Fruit fly (Drosophila melanogaster): ENCODE results near the gene Pomp.

DNA sequence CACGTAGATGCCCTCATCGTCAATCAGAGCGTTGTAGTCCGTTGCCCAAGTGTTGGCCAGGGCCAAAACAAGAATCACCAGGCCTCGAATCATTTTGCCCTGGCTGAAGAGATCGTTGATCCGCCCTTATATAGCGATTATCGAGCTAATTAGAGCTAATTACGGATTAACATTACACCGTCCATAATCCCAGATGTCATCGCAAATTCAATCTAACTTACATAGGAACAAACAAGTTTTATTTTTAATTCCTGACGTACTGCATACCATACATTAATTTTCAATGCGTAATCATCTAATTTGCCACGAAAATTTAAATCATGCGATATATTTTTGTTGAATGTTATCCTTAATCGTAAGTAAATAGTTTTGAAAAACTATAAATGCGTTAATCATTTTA is 29.7 kb downstream of the Pomp start, which contains the start of gene CheB38b:
- TF ChIP-seq corto (GFP tag; optimal IDR thresholded peaks at IDR 0.05) (no peak), Asciz (GFP tag; optimal IDR thresholded peaks at IDR 0.05) (no peak), nmo (GFP tag; optimal IDR thresholded peaks at IDR 0.05) (no peak), CG4854 (GFP tag; optimal IDR thresholded peaks at IDR 0.05) (no peak), gcm (GFP tag; optimal IDR thresholded peaks at IDR 0.05) (no peak), HmgD (GFP tag; optimal IDR thresholded peaks at IDR 0.05) (no peak), btn (GFP tag; optimal IDR thresholded peaks at IDR 0.05) (no peak), CG6854 (GFP tag; optimal IDR thresholded peaks at IDR 0.05) (no peak), Dad (GFP tag; optimal IDR thresholded peaks at IDR 0.05) (no peak), yki (optimal IDR thresholded peaks at IDR 0.05) (no peak), ERR (GFP tag; optimal IDR thresholded peaks at IDR 0.05) (no peak)
